Worm (Caenorhabditis elegans) whole organism, L2 larva: ENCODE results near the gene M153.5.

Source experiments
- ama-1 ChIP-seq: fragments of 150-350 bp; optimal IDR thresholded peaks from 2 replicates; lab custom pipeline; 2018; ENCODE audit warnings: inconsistent platforms
- elt-3 ChIP-seq: sonication (generic microtip); optimal IDR thresholded peaks from 2 replicates; lab custom pipeline; 2017; ENCODE audit warnings: missing biosample characterization, missing genetic modification characterization
- nhr-12 ChIP-seq: fragments of 150-350 bp; optimal IDR thresholded peaks from 2 replicates; lab custom pipeline; 2014; ENCODE audit warnings: missing biosample characterization, missing genetic modification characterization
- nhr-237 ChIP-seq: fragments of 150-350 bp; optimal IDR thresholded peaks from 2 replicates; lab custom pipeline; 2014; ENCODE audit warnings: missing biosample characterization, missing genetic modification characterization
- unc-39 ChIP-seq: fragments of 150-350 bp; optimal IDR thresholded peaks from 2 replicates; lab custom pipeline; 2014; ENCODE audit warnings: missing biosample characterization, missing genetic modification characterization

- TF ChIP-seq ama-1: no peak
- TF ChIP-seq unc-39 (tag; lab: Kevin White, UChicago): no peak
- no peak for TF ChIP-seq nhr-12
- no peak for TF ChIP-seq nhr-237 (tag; lab: Kevin White, UChicago)
- no peak for TF ChIP-seq elt-3 (tag; lab: Kevin White, UChicago)
Measured at ce11 chrX:12146453-12147085, 2.8 kb downstream of the M153.5 start, which contains the start of gene pycr-1.
